Fruit fly (Drosophila melanogaster): ENCODE data around the gene CG4020.
"Not testable (repeated sequence)": the region's sequence is repeated elsewhere in the genome, so short reads cannot be mapped to it uniquely, and the experiment has no call there.

Gene CG4020

DNA sequence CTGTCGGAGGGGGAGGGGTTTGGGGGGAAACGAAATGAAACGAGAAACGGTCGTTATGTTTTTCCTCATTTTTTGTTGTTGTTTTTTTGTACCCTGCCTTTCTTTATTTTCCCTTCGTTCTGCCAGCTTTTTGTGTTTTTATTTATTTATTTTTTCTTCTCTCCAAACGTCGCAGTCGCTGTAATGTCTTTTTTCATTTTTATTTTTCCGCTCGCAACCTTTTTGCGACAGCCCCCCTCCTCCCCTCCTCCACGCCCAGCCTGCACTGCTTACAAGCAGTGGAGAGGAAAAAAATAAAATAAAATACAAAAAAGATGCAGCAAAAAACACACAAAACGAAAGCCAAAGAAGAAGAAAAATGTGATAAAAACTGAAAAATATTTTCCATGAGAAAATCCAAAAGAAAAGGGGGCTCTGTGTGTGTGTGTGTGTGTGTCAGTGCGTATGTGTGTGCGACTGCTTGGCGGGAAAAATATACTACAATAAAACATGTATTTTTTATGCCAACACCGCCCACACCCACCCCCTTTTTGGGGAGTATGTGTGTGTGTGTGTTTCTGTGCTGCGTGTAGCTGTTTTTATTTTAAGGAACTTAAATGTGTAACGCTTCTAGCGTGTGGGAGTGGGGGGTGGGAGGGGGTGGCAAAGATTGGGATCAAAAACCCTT, 29.7 kb downstream of the CG4020 start:
- no peak for TF ChIP-seq CG1620 (GFP tag; optimal IDR thresholded peaks at IDR 0.05)
- TF ChIP-seq Clk (GFP tag; optimal IDR thresholded peaks at IDR 0.05) = no peak
- TF ChIP-seq Crg-1 (GFP tag; optimal IDR thresholded peaks at IDR 0.05) = no peak
- TF ChIP-seq ovo (GFP tag; optimal IDR thresholded peaks at IDR 0.05) = peak; percentile 57
- peak; percentile 33 for TF ChIP-seq CG7101 (tag; optimal IDR thresholded peaks at IDR 0.05)
- no peak for TF ChIP-seq cnc (optimal IDR thresholded peaks at IDR 0.05)
- TF ChIP-seq bab1 (GFP tag; optimal IDR thresholded peaks at IDR 0.05) = no peak
- TF ChIP-seq CG14711 (tag; optimal IDR thresholded peaks at IDR 0.05) = no peak
- TF ChIP-seq Mnt (GFP tag; optimal IDR thresholded peaks at IDR 0.05) = no peak
- TF ChIP-seq pad (GFP tag; optimal IDR thresholded peaks at IDR 0.05) = peak; percentile 32
- no peak for TF ChIP-seq CG33017 (tag; optimal IDR thresholded peaks at IDR 0.05)
- peak; percentile 14 for TF ChIP-seq CG7045 (GFP tag; optimal IDR thresholded peaks at IDR 0.05)
- TF ChIP-seq CG11617 (GFP tag; optimal IDR thresholded peaks at IDR 0.05) = peak; percentile 65
- no peak for TF ChIP-seq toe (GFP tag; optimal IDR thresholded peaks at IDR 0.05)
- peak; percentile 14 for TF ChIP-seq Hr96 (GFP tag; optimal IDR thresholded peaks at IDR 0.05)
- no peak for TF ChIP-seq CG5204 (GFP tag; optimal IDR thresholded peaks at IDR 0.05)
- peak; percentile 82 for TF ChIP-seq tj (GFP tag; optimal IDR thresholded peaks at IDR 0.05)
- TF ChIP-seq kay (GFP tag; ENCODE audit: borderline replicate concordance) = no peak
- peak; percentile 17 for TF ChIP-seq cic (GFP tag; optimal IDR thresholded peaks at IDR 0.05)
- peak; percentile 17 for TF ChIP-seq CG12768 (GFP tag; optimal IDR thresholded peaks at IDR 0.05)

DNA sequence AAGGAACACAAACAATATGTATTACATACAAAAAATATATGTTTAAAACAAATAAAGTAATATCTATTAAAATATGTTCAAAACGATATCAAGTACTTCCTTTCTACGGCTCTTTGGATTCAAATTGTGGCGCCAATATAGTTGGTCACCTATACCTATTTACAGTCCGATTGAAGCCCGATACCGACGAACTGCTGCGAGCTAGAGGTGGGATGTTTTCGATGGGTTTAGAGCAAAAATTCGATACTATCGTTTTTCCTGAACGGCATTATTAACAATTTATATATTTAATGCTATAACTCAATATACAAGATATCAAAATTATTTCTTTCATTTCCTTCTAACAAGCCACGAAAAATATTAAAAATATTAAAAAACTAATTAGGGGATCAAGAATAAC, 36.3 kb downstream of the CG4020 start:
- TF ChIP-seq Mnt (GFP tag; optimal IDR thresholded peaks at IDR 0.05) (no peak), CG7045 (GFP tag; optimal IDR thresholded peaks at IDR 0.05) (no peak), CG5204 (GFP tag; optimal IDR thresholded peaks at IDR 0.05) (no peak), tj (GFP tag; optimal IDR thresholded peaks at IDR 0.05) (no peak), toe (GFP tag; optimal IDR thresholded peaks at IDR 0.05) (no peak), pad (GFP tag; optimal IDR thresholded peaks at IDR 0.05) (no peak), kay (GFP tag; ENCODE audit: borderline replicate concordance) (no peak), Clk (GFP tag; optimal IDR thresholded peaks at IDR 0.05) (no peak)

dm6 chrX:5942306-5942705, 36.8 kb downstream of the CG4020 start, which contains the start of gene CG12728:
TSS of gene CG12728 (plus strand) at chrX:5942606.
- not testable (repeated sequence) for TF ChIP-seq CG11617 (GFP tag; optimal IDR thresholded peaks at IDR 0.05); CG7101 (tag; optimal IDR thresholded peaks at IDR 0.05); Mnt (GFP tag; optimal IDR thresholded peaks at IDR 0.05)

- TF ChIP-seq ovo, CG12768, bab1 (GFP tag; optimal IDR thresholded peaks at IDR 0.05): not testable (repeated sequence)
These were observed 39.7 kb downstream of the CG4020 start, which contains the start of gene CG32756 for dm6 chrX:5945052-5945830. TSS of gene CG32756 (plus strand) at chrX:5945682.

DNA sequence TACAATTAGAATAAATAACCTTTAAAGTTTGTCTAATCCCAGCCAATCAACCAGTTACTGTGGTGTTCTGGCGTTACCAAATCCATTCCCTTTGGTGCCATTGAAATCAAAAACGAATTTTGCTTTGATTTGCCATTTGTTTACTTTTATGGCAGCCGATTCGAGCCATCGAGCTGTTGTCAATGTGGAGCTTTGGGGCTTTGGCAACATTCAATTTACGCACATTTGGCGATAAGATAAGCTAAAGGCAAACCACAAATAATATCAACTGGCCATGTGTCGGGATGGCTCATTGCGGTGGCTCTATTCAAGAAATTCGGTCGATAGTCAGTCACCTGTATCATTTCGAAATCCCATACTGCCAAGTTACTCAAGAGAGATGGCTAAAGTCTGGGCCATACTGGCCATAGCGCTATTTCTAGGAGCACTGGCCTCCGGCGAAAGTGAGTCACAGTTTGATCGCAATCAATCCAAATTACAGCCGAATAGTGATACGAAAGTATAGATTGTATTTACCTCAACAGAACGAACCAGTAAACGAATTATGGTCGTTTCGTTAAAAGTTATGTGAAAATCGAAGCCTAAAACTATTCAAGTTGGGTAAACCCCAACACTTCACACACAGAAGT, 42.4 kb downstream of the CG4020 start, which contains the start of gene CG6041:
CG6041 (plus strand) TSS at position 291 of the 629 bp plus-strand sequence.
- TF ChIP-seq tj (GFP tag; optimal IDR thresholded peaks at IDR 0.05) = no peak
- TF ChIP-seq Mnt (GFP tag; optimal IDR thresholded peaks at IDR 0.05) = peak; percentile 34
- TF ChIP-seq cic (GFP tag; optimal IDR thresholded peaks at IDR 0.05) = peak; percentile 16
- no peak for TF ChIP-seq pad (GFP tag; optimal IDR thresholded peaks at IDR 0.05)

DNA sequence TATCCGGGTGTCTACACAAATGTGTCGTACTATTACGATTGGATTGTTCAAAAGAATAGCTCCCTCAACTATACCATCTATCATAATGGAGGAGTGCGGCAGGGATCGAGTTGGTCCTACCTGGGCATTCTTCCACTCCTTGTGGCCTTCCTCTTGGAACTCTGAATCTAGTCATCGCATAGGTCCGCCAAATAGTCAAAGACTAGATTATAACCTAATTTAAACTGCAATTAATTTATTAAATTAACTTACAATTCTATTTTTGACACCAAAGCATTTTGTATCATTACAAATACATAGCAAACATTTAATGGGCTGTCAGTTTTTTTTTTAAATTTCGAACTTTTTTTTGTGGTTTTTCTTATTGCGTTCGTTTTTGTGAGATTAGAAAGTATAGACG, 44.4 kb downstream of the CG4020 start, which contains the start of gene CG32755:
CG32755 (plus strand) TSS at position 301 of the 400 bp plus-strand sequence.
- TF ChIP-seq CG33017 (tag; optimal IDR thresholded peaks at IDR 0.05) (no peak), Hr96 (GFP tag; optimal IDR thresholded peaks at IDR 0.05) (no peak), Crg-1 (GFP tag; optimal IDR thresholded peaks at IDR 0.05) (no peak), CG11617 (GFP tag; optimal IDR thresholded peaks at IDR 0.05) (no peak), tj (GFP tag; optimal IDR thresholded peaks at IDR 0.05) (no peak), CG5204 (GFP tag; optimal IDR thresholded peaks at IDR 0.05) (no peak), CG12768 (GFP tag; optimal IDR thresholded peaks at IDR 0.05) (no peak), Mnt (GFP tag; optimal IDR thresholded peaks at IDR 0.05) (no peak), cnc (optimal IDR thresholded peaks at IDR 0.05) (no peak), bab1 (GFP tag; optimal IDR thresholded peaks at IDR 0.05) (no peak), CG7101 (tag; optimal IDR thresholded peaks at IDR 0.05) (no peak), CG1620 (GFP tag; optimal IDR thresholded peaks at IDR 0.05) (no peak), CG14711 (tag; optimal IDR thresholded peaks at IDR 0.05) (no peak), pad (GFP tag; optimal IDR thresholded peaks at IDR 0.05) (no peak), kay (GFP tag; ENCODE audit: borderline replicate concordance) (no peak), Clk (GFP tag; optimal IDR thresholded peaks at IDR 0.05) (no peak)

Measured in whole organism, adult.